Worm (Caenorhabditis elegans) whole organism, early embryonic: Measurements from ENCODE around the gene F53C3.11.

Experiments used
- B0310.2 ChIP-seq: sonication (generic microtip); optimal IDR thresholded peaks from 2 replicates; lab custom pipeline; 2016; ENCODE audit warnings: mild to moderate bottlenecking, missing genetic modification characterization, missing compliant biosample characterization
- F13C5.2 ChIP-seq: sonication (generic microtip); optimal IDR thresholded peaks from 2 replicates; lab custom pipeline; 2017; ENCODE audit warnings: mild to moderate bottlenecking, missing genetic modification characterization, inconsistent platforms, missing compliant biosample characterization
- aly-1 ChIP-seq: sonication (generic microtip); optimal IDR thresholded peaks from 2 replicates; lab custom pipeline; 2016; ENCODE audit warnings: missing genetic modification characterization, missing compliant biosample characterization
- ama-1 ChIP-seq: fragments of 150-350 bp; optimal IDR thresholded peaks from 2 replicates; lab custom pipeline; 2014
- ceh-13 ChIP-seq: fragments of 200-800 bp; sonication (Bioruptor generic); optimal IDR thresholded peaks from 2 replicates; lab custom pipeline; 2018; ENCODE audit warnings: mild to moderate bottlenecking, missing genetic modification characterization, missing compliant biosample characterization
- ceh-36 ChIP-seq: sonication (generic microtip); optimal IDR thresholded peaks from 2 replicates; lab custom pipeline; 2016; ENCODE audit warnings: missing genetic modification characterization, inconsistent platforms, missing compliant biosample characterization
- ets-7 ChIP-seq: sonication (generic microtip); optimal IDR thresholded peaks from 2 replicates; lab custom pipeline; 2016; ENCODE audit warnings: missing genotype, missing genetic modification characterization, missing compliant biosample characterization
- flt-1 ChIP-seq: fragments of 200-800 bp; sonication (Bioruptor generic); IDR thresholded peaks from 2 replicates; pipeline ENCODE4 v1.3.6; 2022; ENCODE audit warnings: missing genetic modification characterization, missing compliant biosample characterization
- hmbx-1 ChIP-seq: sonication (generic microtip); optimal IDR thresholded peaks from 2 replicates; lab custom pipeline; 2016; ENCODE audit warnings: mild to moderate bottlenecking, missing genetic modification characterization, missing compliant biosample characterization
- hmg-4 ChIP-seq: fragments of 200-800 bp; sonication (Bioruptor generic); optimal IDR thresholded peaks from 2 replicates; lab custom pipeline; 2018; ENCODE audit warnings: mild to moderate bottlenecking, missing genetic modification characterization, missing compliant biosample characterization
- hnd-1 ChIP-seq: sonication (generic microtip); optimal IDR thresholded peaks from 2 replicates; lab custom pipeline; 2016; ENCODE audit warnings: missing genetic modification characterization, missing compliant biosample characterization
- pes-1 ChIP-seq: fragments of 200-800 bp; sonication (Bioruptor generic); IDR thresholded peaks from 2 replicates; pipeline ENCODE4 v1.3.6; 2022; ENCODE audit warnings: missing genetic modification reagents, missing genetic modification characterization, missing compliant biosample characterization
- scrt-1 ChIP-seq: fragments of 200-800 bp; sonication (Bioruptor generic); IDR thresholded peaks from 2 replicates; pipeline ENCODE4 v1.3.6; 2022; ENCODE audit warnings: missing genetic modification characterization, missing compliant biosample characterization
- sea-1 ChIP-seq: fragments of 200-800 bp; sonication (Bioruptor generic); conservative IDR thresholded peaks from 2 replicates; pipeline ENCODE4 v1.3.6; 2022; ENCODE audit warnings: missing genetic modification characterization, missing compliant biosample characterization
- tbx-11 ChIP-seq: fragments of 200-800 bp; sonication (Bioruptor generic); IDR thresholded peaks from 2 replicates; pipeline ENCODE4 v1.3.6; 2022; ENCODE audit warnings: missing genetic modification characterization, missing compliant biosample characterization
- tbx-37 ChIP-seq: fragments of 200-800 bp; sonication (Bioruptor generic); conservative IDR thresholded peaks from 2 replicates; pipeline ENCODE4 v1.3.6; 2022; ENCODE audit warnings: missing genetic modification reagents, missing genetic modification characterization, missing compliant biosample characterization
- tra-4 ChIP-seq: sonication (generic microtip); optimal IDR thresholded peaks from 2 replicates; lab custom pipeline; 2017; ENCODE audit warnings: missing genetic modification characterization, missing compliant biosample characterization

The F53C3.11 gene

ce11 chrII:3902798-3903197 lies 3.7 kb downstream of the F53C3.11 start, which contains the start of gene F53C3.3:
F53C3.3 (plus strand) TSS chrII:3902856.
- TF ChIP-seq tbx-37 = no peak
- no peak for TF ChIP-seq flt-1 (GFP tag; lab: Robert Waterston, UW)
- no peak for TF ChIP-seq scrt-1 (GFP tag; lab: Robert Waterston, UW)
- no peak for TF ChIP-seq tra-4 (tag; lab: Kevin White, UChicago)
- TF ChIP-seq F13C5.2 = no peak
- no peak for TF ChIP-seq ets-7 (tag; lab: Kevin White, UChicago)

- TF ChIP-seq F13C5.2 (no peak), B0310.2 (tag; lab: Kevin White, UChicago) (no peak), flt-1 (GFP tag; lab: Robert Waterston, UW) (no peak), ceh-13 (GFP tag; lab: Kevin White, UChicago) (no peak), tbx-37 (no peak), aly-1 (tag; lab: Kevin White, UChicago) (no peak), tbx-11 (GFP tag; lab: Robert Waterston, UW) (no peak), hmbx-1 (tag; lab: Kevin White, UChicago) (no peak), ama-1 (no peak), pes-1 (GFP tag; lab: Robert Waterston, UW) (no peak), ceh-36 (tag; lab: Kevin White, UChicago) (no peak), sea-1 (no peak), scrt-1 (GFP tag; lab: Robert Waterston, UW) (no peak), hnd-1 (tag; lab: Kevin White, UChicago) (no peak)
Measured at ce11 chrII:3901108-3901507, 5.4 kb downstream of the F53C3.11 start, which contains the start of gene F53C3.4. F53C3.4 (plus strand) TSS chrII:3901408.

ce11 chrII:3897758-3898494 lies 8.6 kb downstream of the F53C3.11 start, which contains the start of gene F53C3.6:
F53C3.6 (plus strand) TSS chrII:3898142.
- TF ChIP-seq hnd-1 (tag; lab: Kevin White, UChicago) (no peak), sea-1 (no peak), ets-7 (tag; lab: Kevin White, UChicago) (no peak), hmg-4 (no peak), ceh-13 (GFP tag; lab: Kevin White, UChicago) (no peak), tbx-37 (no peak), tbx-11 (GFP tag; lab: Robert Waterston, UW) (no peak), B0310.2 (tag; lab: Kevin White, UChicago) (no peak), tra-4 (tag; lab: Kevin White, UChicago) (no peak)

ce11 chrII:3896920-3897319 lies 9.6 kb downstream of the F53C3.11 start:
- TF ChIP-seq hnd-1 (tag; lab: Kevin White, UChicago) (no peak), scrt-1 (GFP tag; lab: Robert Waterston, UW) (no peak), F13C5.2 (peak; percentile 25), ceh-13 (GFP tag; lab: Kevin White, UChicago) (no peak)

ce11 chrII:3894755-3895154 lies 11.8 kb downstream of the F53C3.11 start, which contains the start of gene F53C3.7:
F53C3.7 (plus strand) TSS chrII:3895055.
- TF ChIP-seq ceh-36 (tag; lab: Kevin White, UChicago) (no peak), hmbx-1 (tag; lab: Kevin White, UChicago) (no peak), B0310.2 (tag; lab: Kevin White, UChicago) (no peak), ets-7 (tag; lab: Kevin White, UChicago) (no peak), pes-1 (GFP tag; lab: Robert Waterston, UW) (no peak), aly-1 (tag; lab: Kevin White, UChicago) (no peak), tbx-11 (GFP tag; lab: Robert Waterston, UW) (no peak), ceh-13 (GFP tag; lab: Kevin White, UChicago) (no peak), hmg-4 (no peak), F13C5.2 (no peak), tra-4 (tag; lab: Kevin White, UChicago) (no peak), sea-1 (no peak), ama-1 (no peak), flt-1 (GFP tag; lab: Robert Waterston, UW) (no peak), scrt-1 (GFP tag; lab: Robert Waterston, UW) (no peak), tbx-37 (no peak), hnd-1 (tag; lab: Kevin White, UChicago) (no peak)

- TF ChIP-seq ceh-13 (GFP tag; lab: Kevin White, UChicago) (no peak), tbx-11 (GFP tag; lab: Robert Waterston, UW) (no peak), tbx-37 (no peak), flt-1 (GFP tag; lab: Robert Waterston, UW) (no peak), pes-1 (GFP tag; lab: Robert Waterston, UW) (no peak), scrt-1 (GFP tag; lab: Robert Waterston, UW) (no peak), tra-4 (tag; lab: Kevin White, UChicago) (no peak), sea-1 (no peak), hmg-4 (no peak), F13C5.2 (no peak), hnd-1 (tag; lab: Kevin White, UChicago) (no peak), aly-1 (tag; lab: Kevin White, UChicago) (no peak), ets-7 (tag; lab: Kevin White, UChicago) (no peak)
Measured at ce11 chrII:3893911-3894310, 12.6 kb downstream of the F53C3.11 start.

ce11 chrII:3891124-3891523 lies 15.4 kb downstream of the F53C3.11 start, which contains the start of gene F53C3.8:
F53C3.8 (plus strand) TSS chrII:3891424.
- TF ChIP-seq F13C5.2 (no peak), tbx-37 (no peak), hmbx-1 (tag; lab: Kevin White, UChicago) (no peak), hmg-4 (no peak), ceh-13 (GFP tag; lab: Kevin White, UChicago) (no peak), ets-7 (tag; lab: Kevin White, UChicago) (no peak), tra-4 (tag; lab: Kevin White, UChicago) (no peak), sea-1 (no peak), pes-1 (GFP tag; lab: Robert Waterston, UW) (no peak), ama-1 (no peak), aly-1 (tag; lab: Kevin White, UChicago) (no peak), B0310.2 (tag; lab: Kevin White, UChicago) (no peak), flt-1 (GFP tag; lab: Robert Waterston, UW) (no peak), hnd-1 (tag; lab: Kevin White, UChicago) (no peak), tbx-11 (GFP tag; lab: Robert Waterston, UW) (no peak), ceh-36 (tag; lab: Kevin White, UChicago) (no peak), scrt-1 (GFP tag; lab: Robert Waterston, UW) (no peak)
